Worm (Caenorhabditis elegans) whole organism, young adult: ENCODE measurements around the gene E02C12.19.

Experiments
- K12H6.12 ChIP-seq: fragments of 200-800 bp; sonication (Bioruptor generic); optimal IDR thresholded peaks from 2 replicates; lab custom pipeline; 2018; ENCODE audit warnings: mild to moderate bottlenecking, missing genetic modification characterization, missing compliant biosample characterization
- ama-1 ChIP-seq, 3 experiments: fragments of 150-350 bp in 1 of 3; sonication (generic microtip) in 2 of 3; optimal IDR thresholded peaks; 2 replicates each; lab custom pipeline; 2014 to 2018; ENCODE audit warnings: missing biosample characterization in 2 of 3, missing genetic modification characterization in 2 of 3, missing genetic modification reagents in 2 of 3
- ceh-58 ChIP-seq: fragments of 200-800 bp; sonication (Bioruptor generic); IDR thresholded peaks from 2 replicates; pipeline ENCODE4 v1.3.6; 2022; ENCODE audit warnings: missing genetic modification characterization, missing compliant biosample characterization
- hmg-20 ChIP-seq: fragments of 200-800 bp; sonication (Bioruptor generic); IDR thresholded peaks from 2 replicates; pipeline ENCODE4 v1.3.6; 2022; ENCODE audit warnings: missing genetic modification reagents, missing genetic modification characterization, missing compliant biosample characterization
- lin-26 ChIP-seq: fragments of 200-800 bp; sonication (Bioruptor generic); IDR thresholded peaks from 2 replicates; pipeline ENCODE4 v1.3.6; 2022; ENCODE audit warnings: missing genetic modification reagents, missing genetic modification characterization, missing compliant biosample characterization
- mcd-1 ChIP-seq: fragments of 200-800 bp; sonication (Bioruptor generic); IDR thresholded peaks from 2 replicates; pipeline ENCODE4 v1.3.6; 2022; ENCODE audit warnings: missing genetic modification reagents, missing genetic modification characterization, missing compliant biosample characterization
- rcor-1 ChIP-seq: fragments of 200-800 bp; sonication (Bioruptor generic); IDR thresholded peaks from 2 replicates; pipeline ENCODE4 v1.3.6; 2022; ENCODE audit warnings: missing genetic modification reagents, missing genetic modification characterization, missing compliant biosample characterization
- snpc-3.4 ChIP-seq: sonication (generic microtip); optimal IDR thresholded peaks from 2 replicates; lab custom pipeline; 2017; ENCODE audit warnings: missing genetic modification characterization, mild to moderate bottlenecking, missing compliant biosample characterization, antibody characterized with exemption, moderate library complexity, missing genotype, missing genetic modification reagents
- snpc-4 ChIP-seq, 5 experiments: fragments of 150-350 bp in 1 of 5; sonication (generic microtip) in 4 of 5; optimal IDR thresholded peaks; 2 replicates each; lab custom pipeline; 2014 to 2018; ENCODE audit warnings: missing genetic modification characterization in 5 of 5, missing biosample characterization in 3 of 5, antibody characterized with exemption in 2 of 5, mild to moderate bottlenecking in 2 of 5, missing compliant biosample characterization in 2 of 5, missing genotype in 2 of 5, moderate library complexity in 2 of 5, missing genetic modification reagents in 1 of 5
- unc-62 ChIP-seq: fragments of 150-350 bp; optimal IDR thresholded peaks from 2 replicates; lab custom pipeline; 2014; ENCODE audit warnings: missing biosample characterization, missing genetic modification reagents, missing genetic modification characterization

- TF ChIP-seq unc-62 = no peak
- peak; percentile 58; the same call in 1 of the 2 replicates for TF ChIP-seq lin-26 (GFP tag; lab: Robert Waterston, UW)
- TF ChIP-seq mcd-1 (GFP tag; lab: Robert Waterston, UW) = no peak
- TF ChIP-seq ceh-58 (GFP tag; lab: Robert Waterston, UW) = 0 out of 2 replicates have a peak, but pooled peaks have one; percentile 1
- TF ChIP-seq snpc-4 (GFP tag; optimal IDR thresholded peaks at IDR 0.05; lab: Kevin White, UChicago) = no peak
- no peak for TF ChIP-seq snpc-4 (tag; optimal IDR thresholded peaks at IDR 0.05; lab: Kevin White, UChicago)
- no peak for TF ChIP-seq snpc-3.4 (tag; lab: Kevin White, UChicago)
- TF ChIP-seq rcor-1 (GFP tag; lab: Robert Waterston, UW) = no peak
- TF ChIP-seq ama-1 (optimal IDR thresholded peaks at IDR 0.05; lab: Kevin White, UChicago) = peak; percentile 96
- no peak for TF ChIP-seq ama-1 (GFP tag; optimal IDR thresholded peaks at IDR 0.05; lab: Kevin White, UChicago)
- no peak for TF ChIP-seq K12H6.12 (tag; lab: Kevin White, UChicago)
- no peak for TF ChIP-seq hmg-20
Measured at ce11 chrV:9338452-9338851, 37.9 kb downstream of the E02C12.19 start.
